Fruit fly (Drosophila melanogaster): ENCODE results near the gene CG33234.
A peak's percentile ranks its signal among the peaks of the same experiment; 100 is the strongest.

Gene CG33234

dm6 chr3L:2632048-2632762 lies 29.2 kb upstream of the CG33234 start (continued):
- peak; percentile 1 for TF ChIP-seq jumu (GFP tag; optimal IDR thresholded peaks at IDR 0.05)
- TF ChIP-seq Dll (GFP tag; IDR thresholded peaks at IDR 0.05; ENCODE audit: partially characterized antibody) = 0 out of 4 replicates have a peak, but pooled peaks have one; percentile 26
- TF ChIP-seq inv (GFP tag; IDR thresholded peaks at IDR 0.05; ENCODE audit: partially characterized antibody) = 0 out of 2 replicates have a peak, but pooled peaks have one; percentile 8
- TF ChIP-seq Jarid2 (GFP tag; optimal IDR thresholded peaks at IDR 0.05) = no peak
- TF ChIP-seq CG17385 (GFP tag; optimal IDR thresholded peaks at IDR 0.05) = peak; percentile 43

DNA sequence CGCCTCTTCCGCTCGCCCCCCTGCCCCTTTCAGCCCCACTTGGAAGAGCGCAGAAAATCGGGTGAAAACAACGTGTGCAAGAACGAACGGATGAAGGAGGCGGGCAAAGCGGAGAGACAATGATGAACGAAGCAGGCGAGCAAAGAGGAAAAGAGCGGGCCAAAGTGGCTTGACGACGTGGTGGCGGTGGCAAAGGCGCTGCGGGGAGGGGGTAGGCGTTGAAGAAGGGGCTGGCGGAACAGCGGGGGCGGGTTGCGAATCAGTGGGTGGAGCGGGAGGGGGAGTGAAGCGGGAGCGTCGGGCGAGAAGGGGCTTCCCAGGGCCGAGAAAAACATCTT lies 28.7 kb upstream of the CG33234 start:
- no peak for TF ChIP-seq CG2129 (GFP tag; IDR thresholded peaks at IDR 0.05; ENCODE audit: partially characterized antibody)
- TF ChIP-seq HmgZ (tag; optimal IDR thresholded peaks at IDR 0.05) = peak; percentile 6
- no peak for TF ChIP-seq Dref (GFP tag; IDR thresholded peaks at IDR 0.05)
- TF ChIP-seq CG10543 (GFP tag; optimal IDR thresholded peaks at IDR 0.05) = peak; percentile 35
- no peak for TF ChIP-seq CoRest (tag; optimal IDR thresholded peaks at IDR 0.05)
- TF ChIP-seq Deaf1 (tag; optimal IDR thresholded peaks at IDR 0.05) = peak; percentile 28
- no peak for TF ChIP-seq bbx (GFP tag; IDR thresholded peaks at IDR 0.05; ENCODE audit: partially characterized antibody)
- no peak for TF ChIP-seq cato (GFP tag; optimal IDR thresholded peaks at IDR 0.05; ENCODE audit: borderline replicate concordance)
- TF ChIP-seq psq (GFP tag; optimal IDR thresholded peaks at IDR 0.05) = peak; percentile 100
- TF ChIP-seq Rfx (GFP tag; IDR thresholded peaks at IDR 0.05) = 0 out of 2 replicates have a peak, but pooled peaks have one; percentile 10
- no peak for TF ChIP-seq CG10565 (GFP tag; optimal IDR thresholded peaks at IDR 0.05)
- TF ChIP-seq lbe (GFP tag; optimal IDR thresholded peaks at IDR 0.05) = no peak
- TF ChIP-seq bigmax (GFP tag; optimal IDR thresholded peaks at IDR 0.05) = no peak
- TF ChIP-seq onecut (GFP tag; IDR thresholded peaks at IDR 0.05) = no peak
- no peak for TF ChIP-seq bab2 (GFP tag; optimal IDR thresholded peaks at IDR 0.05)
- TF ChIP-seq lilli (GFP tag; optimal IDR thresholded peaks at IDR 0.05) = no peak
- TF ChIP-seq Gsc (GFP tag; IDR thresholded peaks at IDR 0.05) = no peak
- TF ChIP-seq Sry-β (GFP tag; optimal IDR thresholded peaks at IDR 0.05) = no peak
- no peak for TF ChIP-seq CG15073 (GFP tag; optimal IDR thresholded peaks at IDR 0.05)
- TF ChIP-seq p53 (GFP tag; optimal IDR thresholded peaks at IDR 0.05) = no peak
- no peak for TF ChIP-seq kah (GFP tag; optimal IDR thresholded peaks at IDR 0.05)
- TF ChIP-seq ttk (GFP tag; IDR thresholded peaks at IDR 0.05) = 0 out of 2 replicates have a peak, but pooled peaks have one; percentile 11
- no peak for TF ChIP-seq Vsx1 (GFP tag; optimal IDR thresholded peaks at IDR 0.05)
- peak; percentile 20 for TF ChIP-seq pzg (GFP tag; optimal IDR thresholded peaks at IDR 0.05)
- no peak for TF ChIP-seq dati (GFP tag; IDR thresholded peaks at IDR 0.05)
- no peak for TF ChIP-seq jing (GFP tag; optimal IDR thresholded peaks at IDR 0.05)
- TF ChIP-seq Lim3 (GFP tag; IDR thresholded peaks at IDR 0.05) = no peak
- no peak for TF ChIP-seq CG8478 (optimal IDR thresholded peaks at IDR 0.05)
- 0 out of 2 replicates have a peak, but pooled peaks have one; percentile 14 for TF ChIP-seq stc (GFP tag; IDR thresholded peaks at IDR 0.05)
- no peak for TF ChIP-seq maf-S (GFP tag; optimal IDR thresholded peaks at IDR 0.05)
- TF ChIP-seq Dbx (GFP tag; IDR thresholded peaks at IDR 0.05) = 0 out of 3 replicates have a peak, but pooled peaks have one; percentile 9
- TF ChIP-seq grn (GFP tag; optimal IDR thresholded peaks at IDR 0.05) = no peak
- TF ChIP-seq Fer3 (tag; optimal IDR thresholded peaks at IDR 0.05) = no peak
- TF ChIP-seq ftz-f1 (GFP tag; optimal IDR thresholded peaks at IDR 0.05) = peak; percentile 3
- no peak for TF ChIP-seq CG16815 (GFP tag; optimal IDR thresholded peaks at IDR 0.05)
- peak; percentile 38; the same call in 1 of the 3 replicates for TF ChIP-seq zen2 (GFP tag; IDR thresholded peaks at IDR 0.05; ENCODE audit: partially characterized antibody)
- TF ChIP-seq CG14014 (GFP tag; IDR thresholded peaks at IDR 0.05) = no peak
- peak; percentile 5 for TF ChIP-seq nau (GFP tag; optimal IDR thresholded peaks at IDR 0.05)
- no peak for TF ChIP-seq vnd (GFP tag; IDR thresholded peaks at IDR 0.05; ENCODE audit: partially characterized antibody)
- TF ChIP-seq CG34224 (GFP tag; IDR thresholded peaks at IDR 0.05; ENCODE audit: partially characterized antibody) = 0 out of 3 replicates have a peak, but pooled peaks have one; percentile 39
- no peak for TF ChIP-seq TFAM (GFP tag; optimal IDR thresholded peaks at IDR 0.05)
- TF ChIP-seq exex (tag; optimal IDR thresholded peaks at IDR 0.05) = no peak
- TF ChIP-seq klu (GFP tag; IDR thresholded peaks at IDR 0.05) = peak; percentile 66

Measured in whole organism, embryonic.